Worm (Caenorhabditis elegans) whole organism, L4 larva: Measurements from ENCODE around the gene C54F6.20.
"Not testable (repeated sequence)": the region's sequence is repeated elsewhere in the genome, so short reads cannot be mapped to it uniquely, and the experiment has no call there.

Source experiments
- D1046.2 ChIP-seq: fragments of 200-800 bp; sonication (Bioruptor generic); IDR thresholded peaks from 2 replicates; pipeline ENCODE4 v1.3.6; 2022; ENCODE audit warnings: missing genetic modification characterization, missing compliant biosample characterization
- F26F4.8 ChIP-seq: fragments of 200-800 bp; sonication (Bioruptor generic); conservative IDR thresholded peaks from 2 replicates; pipeline ENCODE4 v1.3.6; 2022; ENCODE audit warnings: missing genetic modification characterization, missing compliant biosample characterization
- F44E2.7 ChIP-seq: fragments of 200-800 bp; sonication (Bioruptor generic); IDR thresholded peaks from 2 replicates; pipeline ENCODE4 v2.1.2; 2022; ENCODE audit warnings: missing genetic modification characterization, missing compliant biosample characterization
- Y105C5A.15 ChIP-seq: fragments of 200-800 bp; sonication (Bioruptor generic); IDR thresholded peaks from 2 replicates; pipeline ENCODE4 v1.3.6; 2022; ENCODE audit warnings: missing genetic modification characterization, missing compliant biosample characterization
- Y48G9A.11 ChIP-seq: fragments of 200-800 bp; sonication (Bioruptor generic); IDR thresholded peaks from 2 replicates; pipeline ENCODE4 v1.3.6; 2022; ENCODE audit warnings: missing genetic modification reagents, missing genetic modification characterization, missing compliant biosample characterization
- Y75B8A.6 ChIP-seq: fragments of 200-800 bp; sonication (Bioruptor generic); IDR thresholded peaks from 2 replicates; pipeline ENCODE4 v1.3.6; 2022; ENCODE audit warnings: missing genetic modification reagents, missing genetic modification characterization, missing compliant biosample characterization
- ZK337.2 ChIP-seq: fragments of 200-800 bp; sonication (Bioruptor generic); IDR thresholded peaks from 2 replicates; pipeline ENCODE4 v1.3.6; 2022; ENCODE audit warnings: missing genetic modification reagents, missing genetic modification characterization, missing compliant biosample characterization
- aha-1 ChIP-seq: fragments of 150-350 bp; peaks from one replicate; lab custom pipeline; 2014; ENCODE audit warnings: missing biosample characterization, missing genetic modification characterization
- arid-1 ChIP-seq: fragments of 200-800 bp; sonication (Bioruptor generic); conservative IDR thresholded peaks from 2 replicates; pipeline ENCODE4 v1.3.6; 2022; ENCODE audit warnings: missing genetic modification reagents, missing genetic modification characterization, missing compliant biosample characterization
- ceh-20 ChIP-seq: fragments of 200-800 bp; sonication (Bioruptor generic); IDR thresholded peaks from 2 replicates; pipeline ENCODE4 v1.3.6; 2022; ENCODE audit warnings: missing genetic modification reagents, missing genetic modification characterization, missing compliant biosample characterization
- ceh-44 ChIP-seq: fragments of 200-800 bp; sonication (Bioruptor generic); IDR thresholded peaks from 2 replicates; pipeline ENCODE4 v1.3.6; 2022; ENCODE audit warnings: missing genetic modification reagents, missing genetic modification characterization, missing compliant biosample characterization
- ces-1 ChIP-seq: fragments of 150-350 bp; sonication (generic microtip); optimal IDR thresholded peaks from 4 replicates; lab custom pipeline; 2014; ENCODE audit warnings: missing biosample characterization, missing genetic modification reagents, missing genetic modification characterization
- ctbp-1 ChIP-seq: fragments of 200-800 bp; sonication (Bioruptor generic); IDR thresholded peaks from 2 replicates; pipeline ENCODE4 v1.3.6; 2022; ENCODE audit warnings: missing genetic modification reagents, missing genetic modification characterization, missing compliant biosample characterization
- daf-16 ChIP-seq, 3 experiments: sonication (generic microtip); optimal IDR thresholded peaks; 2 replicates each; lab custom pipeline; 2016 to 2017; ENCODE audit warnings: missing genetic modification characterization in 3 of 3, missing genetic modification reagents in 3 of 3, mild to moderate bottlenecking in 2 of 3, missing compliant biosample characterization in 2 of 3, missing biosample characterization in 1 of 3, moderate library complexity in 1 of 3
- daf-8 ChIP-seq: fragments of 200-800 bp; sonication (Bioruptor generic); IDR thresholded peaks from 2 replicates; pipeline ENCODE4 v1.3.6; 2022; ENCODE audit warnings: missing genetic modification characterization, missing compliant biosample characterization
- dmd-8 ChIP-seq: fragments of 200-800 bp; sonication (Bioruptor generic); IDR thresholded peaks from 2 replicates; pipeline ENCODE4 v1.3.6; 2022; ENCODE audit warnings: missing genetic modification characterization, missing compliant biosample characterization
- dmd-9 ChIP-seq: fragments of 200-800 bp; sonication (Bioruptor generic); IDR thresholded peaks from 2 replicates; pipeline ENCODE4 v1.3.6; 2022; ENCODE audit warnings: missing genetic modification reagents, missing genetic modification characterization, missing compliant biosample characterization
- fos-1 ChIP-seq: fragments of 150-350 bp; optimal IDR thresholded peaks from 2 replicates; lab custom pipeline; 2014; ENCODE audit warnings: missing biosample characterization, missing genetic modification characterization
- lim-7 ChIP-seq: fragments of 200-800 bp; sonication (Bioruptor generic); IDR thresholded peaks from 2 replicates; pipeline ENCODE4 v1.3.6; 2022; ENCODE audit warnings: missing genetic modification characterization, missing compliant biosample characterization
- lin-1 ChIP-seq: fragments of 200-800 bp; sonication (Bioruptor generic); IDR thresholded peaks from 2 replicates; pipeline ENCODE4 v1.3.6; 2022; ENCODE audit warnings: missing genetic modification reagents, missing genetic modification characterization, missing compliant biosample characterization
- lin-15B ChIP-seq: fragments of 150-350 bp; sonication (generic microtip); optimal IDR thresholded peaks from 3 replicates; lab custom pipeline; 2014; ENCODE audit warnings: missing biosample characterization, missing genetic modification characterization
- lin-39 ChIP-seq: fragments of 150-350 bp; optimal IDR thresholded peaks from 2 replicates; lab custom pipeline; 2014; ENCODE audit warnings: missing biosample characterization, missing genetic modification reagents, missing genetic modification characterization
- lir-3 ChIP-seq: sonication (generic microtip); optimal IDR thresholded peaks from 2 replicates; lab custom pipeline; 2016; ENCODE audit warnings: mild to moderate bottlenecking, missing genetic modification characterization, missing compliant biosample characterization
- madf-5 ChIP-seq, 2 experiments: fragments of 200-800 bp; sonication (Bioruptor generic); IDR thresholded peaks; 2 replicates each; pipeline ENCODE4 v1.3.6; 2022; ENCODE audit warnings: missing compliant biosample characterization in 2 of 2, missing genetic modification characterization in 2 of 2
- madf-9 ChIP-seq: fragments of 200-800 bp; sonication (Bioruptor generic); conservative IDR thresholded peaks from 2 replicates; pipeline ENCODE4 v1.3.6; 2022; ENCODE audit warnings: missing genetic modification reagents, missing genetic modification characterization, missing compliant biosample characterization
- mdl-1 ChIP-seq, 2 experiments: fragments of 150-350 bp in 1 of 2; sonication (generic microtip) in 1 of 2; optimal IDR thresholded peaks; 2 replicates each; lab custom pipeline; 2014 to 2017; ENCODE audit warnings: missing biosample characterization in 2 of 2, missing genetic modification characterization in 2 of 2
- mdt-29 ChIP-seq: fragments of 200-800 bp; sonication (Bioruptor generic); IDR thresholded peaks from 2 replicates; pipeline ENCODE4 v1.3.6; 2022; ENCODE audit warnings: missing genetic modification reagents, missing genetic modification characterization, missing compliant biosample characterization
- mxl-2 ChIP-seq: fragments of 200-800 bp; sonication (Bioruptor generic); conservative IDR thresholded peaks from 2 replicates; pipeline ENCODE4 v1.3.6; 2022; ENCODE audit warnings: missing genetic modification reagents, missing genetic modification characterization, missing compliant biosample characterization
- mxl-3 ChIP-seq: fragments of 200-800 bp; sonication (Bioruptor generic); optimal IDR thresholded peaks from 2 replicates; lab custom pipeline; 2018; ENCODE audit warnings: mild to moderate bottlenecking, missing genetic modification characterization, missing compliant biosample characterization
- nhr-11 ChIP-seq: fragments of 150-350 bp; optimal IDR thresholded peaks from 2 replicates; lab custom pipeline; 2014; ENCODE audit warnings: missing biosample characterization, missing genetic modification characterization
- nhr-25 ChIP-seq: sonication (generic microtip); optimal IDR thresholded peaks from 2 replicates; lab custom pipeline; 2017; ENCODE audit warnings: missing genetic modification characterization, mild to moderate bottlenecking, missing compliant biosample characterization, antibody characterized with exemption, moderate library complexity, borderline replicate concordance; ENCODE audit not compliant: insufficient read depth
- nhr-41 ChIP-seq: fragments of 200-800 bp; sonication (Bioruptor generic); IDR thresholded peaks from 2 replicates; pipeline ENCODE4 v1.3.6; 2022; ENCODE audit warnings: missing genetic modification reagents, missing genetic modification characterization, missing compliant biosample characterization
- nhr-42 ChIP-seq: fragments of 200-800 bp; sonication (Bioruptor generic); IDR thresholded peaks from 2 replicates; pipeline ENCODE4 v1.3.6; 2022; ENCODE audit warnings: missing genetic modification characterization, missing compliant biosample characterization
- pha-4 ChIP-seq, 2 experiments: fragments of 150-350 bp in 1 of 2; fragments of 200-800 bp in 1 of 2; sonication (Bioruptor generic) in 1 of 2; IDR thresholded peaks in 1 of 2; optimal IDR thresholded peaks in 1 of 2; 2 replicates each; pipeline versions ENCODE4 v1.3.6 to Lab custom; 2014 to 2022; ENCODE audit warnings: missing genetic modification characterization in 2 of 2, missing genetic modification reagents in 2 of 2, missing biosample characterization in 1 of 2, missing compliant biosample characterization in 1 of 2
- php-3 ChIP-seq: fragments of 200-800 bp; sonication (Bioruptor generic); IDR thresholded peaks from 2 replicates; pipeline ENCODE4 v1.3.6; 2022; ENCODE audit warnings: missing genetic modification reagents, missing genetic modification characterization, missing compliant biosample characterization
- skn-1 ChIP-seq: fragments of 150-350 bp; optimal IDR thresholded peaks from 2 replicates; lab custom pipeline; 2014; ENCODE audit warnings: missing biosample characterization, missing genetic modification characterization
- snpc-1.2 ChIP-seq: fragments of 200-800 bp; sonication (Bioruptor generic); IDR thresholded peaks from 2 replicates; pipeline ENCODE4 v1.3.6; 2022; ENCODE audit warnings: missing genetic modification reagents, missing genetic modification characterization, missing compliant biosample characterization
- spr-1 ChIP-seq: sonication (generic microtip); optimal IDR thresholded peaks from 2 replicates; lab custom pipeline; 2016; ENCODE audit warnings: mild to moderate bottlenecking, missing genetic modification characterization, missing compliant biosample characterization
- tra-1 ChIP-seq: fragments of 200-800 bp; sonication (Bioruptor generic); IDR thresholded peaks from 2 replicates; pipeline ENCODE4 v1.3.6; 2022; ENCODE audit warnings: missing genetic modification reagents, missing genetic modification characterization, missing compliant biosample characterization
- vab-7 ChIP-seq: fragments of 200-800 bp; sonication (Bioruptor generic); IDR thresholded peaks from 2 replicates; pipeline ENCODE4 v1.3.6; 2022; ENCODE audit warnings: missing genetic modification reagents, missing genetic modification characterization, missing compliant biosample characterization

Gene C54F6.20

DNA sequence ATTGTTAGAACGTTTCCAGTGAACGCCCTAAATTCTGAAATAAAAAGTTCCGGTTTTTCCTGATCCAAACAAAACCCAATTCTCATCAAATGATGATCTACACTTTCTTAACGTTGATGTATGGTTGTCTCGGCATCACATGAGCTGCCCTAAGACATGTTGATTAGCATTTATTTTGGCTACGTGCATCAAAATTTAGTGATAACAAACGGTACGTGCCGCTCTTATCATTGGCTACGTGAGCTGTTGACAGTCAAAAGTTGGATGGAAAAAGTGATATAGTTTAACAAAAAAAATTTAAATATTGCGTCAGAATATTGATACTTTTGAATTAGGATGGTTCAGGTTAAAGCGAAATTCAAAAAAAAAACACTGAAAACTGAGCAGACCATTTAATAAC is 23.5 kb downstream of the C54F6.20 start (continued):
- TF ChIP-seq lin-15B (no peak), mdl-1 (tag; optimal IDR thresholded peaks at IDR 0.05; lab: Kevin White, UChicago) (no peak), skn-1 (tag; lab: Kevin White, UChicago) (no peak), nhr-25 (tag; lab: Kevin White, UChicago) (no peak), fos-1 (tag; lab: Kevin White, UChicago) (no peak), ces-1 (GFP tag; lab: Kevin White, UChicago) (no peak), nhr-11 (tag; lab: Kevin White, UChicago) (no peak)

- peak; percentile 73; the same call in 1 of the 2 replicates for TF ChIP-seq nhr-41
- TF ChIP-seq Y105C5A.15 (GFP tag; lab: Robert Waterston, UW) = peak; percentile 87
- TF ChIP-seq dmd-8 (GFP tag; lab: Robert Waterston, UW) = peak; percentile 95
- peak; percentile 90 for TF ChIP-seq lim-7 (GFP tag; lab: Robert Waterston, UW)
- TF ChIP-seq lir-3 = peak; percentile 0
- peak; percentile 85 for TF ChIP-seq arid-1
- 0 out of 2 replicates have a peak, but pooled peaks have one; percentile 39 for TF ChIP-seq php-3
- TF ChIP-seq ceh-20 (GFP tag; lab: Robert Waterston, UW) = 0 out of 2 replicates have a peak, but pooled peaks have one; percentile 59
- TF ChIP-seq lin-1 (GFP tag; lab: Robert Waterston, UW) = peak; percentile 85
- peak; percentile 85 for TF ChIP-seq vab-7 (GFP tag; lab: Robert Waterston, UW)
- peak; percentile 66; the same call in 1 of the 2 replicates for TF ChIP-seq tra-1 (GFP tag; lab: Robert Waterston, UW)
- TF ChIP-seq mxl-2 = 0 out of 2 replicates have a peak, but pooled peaks have one; percentile 18
- TF ChIP-seq Y48G9A.11 (GFP tag; lab: Robert Waterston, UW) = peak; percentile 78; the same call in 1 of the 2 replicates
- peak; percentile 86 for TF ChIP-seq ceh-44 (GFP tag; lab: Robert Waterston, UW)
- TF ChIP-seq snpc-1.2 = peak; percentile 91
- peak; percentile 95 for TF ChIP-seq F26F4.8 (GFP tag; lab: Robert Waterston, UW)
- TF ChIP-seq mdt-29 = peak; percentile 71; the same call in 1 of the 2 replicates
- peak; percentile 62; the same call in 1 of the 2 replicates for TF ChIP-seq nhr-42
- peak; percentile 78 for TF ChIP-seq pha-4 (GFP tag; IDR thresholded peaks at IDR 0.05; lab: Robert Waterston, UW)
- TF ChIP-seq pha-4 (tag; optimal IDR thresholded peaks at IDR 0.05; lab: Kevin White, UChicago) = not testable (repeated sequence)
- 0 out of 2 replicates have a peak, but pooled peaks have one; percentile 10 for TF ChIP-seq Y75B8A.6 (GFP tag; lab: Robert Waterston, UW)
- TF ChIP-seq madf-9 (GFP tag; lab: Robert Waterston, UW) = peak; percentile 74
- peak; percentile 73 for TF ChIP-seq ZK337.2 (GFP tag; lab: Robert Waterston, UW)
- TF ChIP-seq madf-5 (GFP tag; IDR thresholded peaks at IDR 0.05; lab: Robert Waterston, UW) = peak in 1 of 2 experiments; percentile 76; a peak in 1 of 4 replicates
- TF ChIP-seq D1046.2 = peak; percentile 81; the same call in 1 of the 2 replicates
- peak; percentile 76 for TF ChIP-seq dmd-9 (GFP tag; lab: Robert Waterston, UW)
- TF ChIP-seq F44E2.7 (GFP tag; lab: Robert Waterston, UW) = peak; percentile 79
Measured at ce11 chrV:7548499-7548898, 24.0 kb downstream of the C54F6.20 start.

DNA sequence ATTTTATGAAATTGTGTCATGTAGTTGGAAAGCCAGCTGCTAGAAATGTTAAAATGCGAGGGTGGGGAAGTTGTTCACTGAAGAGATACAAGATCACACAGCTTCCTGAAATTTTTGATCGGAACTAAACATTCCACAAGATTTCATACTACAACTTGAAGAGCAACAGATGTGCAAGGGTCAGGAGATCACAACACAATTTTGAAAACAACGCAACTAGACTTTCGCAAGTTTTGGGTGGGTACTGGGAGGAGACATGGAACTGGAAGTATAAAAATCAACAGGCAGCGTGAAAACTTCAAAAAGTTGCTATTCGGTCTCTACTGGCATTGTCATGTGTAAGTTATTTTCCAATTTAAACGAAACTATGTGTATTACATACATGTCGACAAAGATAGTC is 27.3 kb downstream of the C54F6.20 start, which contains the start of gene F19F10.3:
F19F10.3 (plus strand) TSS at position 301 of the 400 bp plus-strand sequence.
- TF ChIP-seq lin-39 (tag; lab: Kevin White, UChicago) (no peak), pha-4 (GFP tag; IDR thresholded peaks at IDR 0.05; lab: Robert Waterston, UW) (no peak), pha-4 (tag; optimal IDR thresholded peaks at IDR 0.05; lab: Kevin White, UChicago) (no peak), daf-8 (no peak), mxl-3 (GFP tag; lab: Kevin White, UChicago) (no peak), spr-1 (tag; lab: Kevin White, UChicago) (no peak), aha-1 (no peak), ctbp-1 (GFP tag; lab: Robert Waterston, UW) (no peak), daf-16 (GFP tag; optimal IDR thresholded peaks at IDR 0.05; lab: Kevin White, UChicago) (no peak), daf-16 (tag; optimal IDR thresholded peaks at IDR 0.05; lab: Kevin White, UChicago) (no peak)
